Worm (Caenorhabditis elegans) whole organism, mixed stage, embryonic: ENCODE measurements around the gene K12B6.11.

Source experiments
- M03D4.4 ChIP-seq: sonication (generic microtip); optimal IDR thresholded peaks from 2 replicates; lab custom pipeline; 2017; ENCODE audit warnings: mild to moderate bottlenecking, missing genetic modification characterization, missing compliant biosample characterization
- blmp-1 ChIP-seq: fragments of 150-350 bp; optimal IDR thresholded peaks from 2 replicates; lab custom pipeline; 2014; ENCODE audit warnings: missing biosample characterization, missing genetic modification characterization
- ceh-83 ChIP-seq: fragments of 200-800 bp; sonication (Bioruptor generic); optimal IDR thresholded peaks from 2 replicates; lab custom pipeline; 2018; ENCODE audit warnings: mild to moderate bottlenecking, missing genetic modification characterization, missing compliant biosample characterization
- ces-1 ChIP-seq: fragments of 150-350 bp; optimal IDR thresholded peaks from 2 replicates; lab custom pipeline; 2014; ENCODE audit warnings: missing biosample characterization, missing genetic modification reagents, missing genetic modification characterization
- hlh-1 ChIP-seq: fragments of 150-350 bp; optimal IDR thresholded peaks from 2 replicates; lab custom pipeline; 2014; ENCODE audit warnings: missing biosample characterization, missing genetic modification reagents, missing genetic modification characterization
- lin-13 ChIP-seq: fragments of 150-350 bp; optimal IDR thresholded peaks from 2 replicates; lab custom pipeline; 2014; ENCODE audit warnings: missing biosample characterization, missing genetic modification characterization
- lin-32 ChIP-seq: fragments of 200-800 bp; sonication (Bioruptor generic); optimal IDR thresholded peaks from 2 replicates; lab custom pipeline; 2018; ENCODE audit warnings: mild to moderate bottlenecking, missing genetic modification characterization, missing compliant biosample characterization
- nhr-12 ChIP-seq: fragments of 150-350 bp; optimal IDR thresholded peaks from 2 replicates; lab custom pipeline; 2014; ENCODE audit warnings: missing biosample characterization, missing genetic modification characterization
- nhr-2 ChIP-seq: fragments of 150-350 bp; optimal IDR thresholded peaks from 2 replicates; lab custom pipeline; 2014; ENCODE audit warnings: missing biosample characterization, missing genetic modification characterization
- tbx-8 ChIP-seq: fragments of 200-800 bp; sonication (Bioruptor generic); optimal IDR thresholded peaks from 2 replicates; lab custom pipeline; 2018; ENCODE audit warnings: mild to moderate bottlenecking, missing genetic modification characterization, moderate library complexity, missing compliant biosample characterization
- unc-120 ChIP-seq: sonication (generic microtip); optimal IDR thresholded peaks from 2 replicates; lab custom pipeline; 2017; ENCODE audit warnings: missing genetic modification characterization, missing compliant biosample characterization; ENCODE audit not compliant: poor library complexity, severe bottlenecking
- unc-62 ChIP-seq: fragments of 150-350 bp; optimal IDR thresholded peaks from 2 replicates; lab custom pipeline; 2014; ENCODE audit warnings: missing biosample characterization, missing genetic modification reagents, missing genetic modification characterization
- ztf-11 ChIP-seq: fragments of 150-350 bp; optimal IDR thresholded peaks from 2 replicates; lab custom pipeline; 2014; ENCODE audit warnings: missing biosample characterization, missing genetic modification characterization

ce11 chrV:6323602-6324001 is 34.9 kb downstream of the K12B6.11 start:
- TF ChIP-seq blmp-1 (tag; lab: Kevin White, UChicago), result no peak
- TF ChIP-seq ceh-83 (GFP tag; lab: Kevin White, UChicago), result no peak
- no peak for TF ChIP-seq lin-32
- no peak for TF ChIP-seq nhr-2 (tag; lab: Kevin White, UChicago)
- TF ChIP-seq ces-1 (GFP tag; lab: Kevin White, UChicago), result no peak
- TF ChIP-seq M03D4.4 (tag; lab: Kevin White, UChicago), result no peak
- TF ChIP-seq tbx-8 (GFP tag; lab: Kevin White, UChicago), result no peak
- no peak for TF ChIP-seq nhr-12
- TF ChIP-seq lin-13 (tag; lab: Kevin White, UChicago), result no peak
- no peak for TF ChIP-seq unc-120
- TF ChIP-seq ztf-11 (tag; lab: Kevin White, UChicago), result no peak
- no peak for TF ChIP-seq hlh-1 (tag; lab: Kevin White, UChicago)
- no peak for TF ChIP-seq unc-62
